Fruit fly (Drosophila melanogaster) whole organism, embryonic: Measurements from ENCODE around the gene NFAT.
A peak's percentile ranks its signal among the peaks of the same experiment; 100 is the strongest.

Source experiments
- CG10274 ChIP-seq: fragments of 200-800 bp; sonication (Bioruptor generic); optimal IDR thresholded peaks from 3 replicates; lab custom pipeline; 2017; ENCODE audit warnings: missing biosample characterization, mild to moderate bottlenecking, missing genetic modification characterization
- CG10366 ChIP-seq: fragments of 200-800 bp; sonication (Bioruptor generic); IDR thresholded peaks from 2 replicates; pipeline ENCODE4 v1.3.6; 2022; ENCODE audit warnings: missing biosample characterization, missing genetic modification characterization
- CG10979 ChIP-seq: fragments of 200-800 bp; sonication (Bioruptor generic); optimal IDR thresholded peaks from 2 replicates; lab custom pipeline; 2018; ENCODE audit warnings: missing biosample characterization, mild to moderate bottlenecking, missing genetic modification characterization, moderate library complexity
- CG11247 ChIP-seq: fragments of 200-800 bp; sonication (Bioruptor generic); IDR thresholded peaks from 2 replicates; pipeline ENCODE4 v1.3.6; 2022; ENCODE audit warnings: missing biosample characterization, missing genetic modification characterization
- CG11504 ChIP-seq: fragments of 200-800 bp; sonication (Bioruptor generic); optimal IDR thresholded peaks from 3 replicates; lab custom pipeline; 2019; ENCODE audit warnings: missing biosample characterization, mild to moderate bottlenecking, missing genetic modification characterization, moderate library complexity
- CG12769 ChIP-seq: fragments of 200-800 bp; sonication (Bioruptor generic); optimal IDR thresholded peaks from 2 replicates; lab custom pipeline; 2019; ENCODE audit warnings: missing biosample characterization, mild to moderate bottlenecking, missing genetic modification characterization, moderate library complexity
- CG14014 ChIP-seq: fragments of 200-800 bp; sonication (Bioruptor generic); IDR thresholded peaks from 2 replicates; pipeline ENCODE4 v1.3.6; 2022; ENCODE audit warnings: missing biosample characterization, missing genetic modification characterization
- CG1603 ChIP-seq: fragments of 200-800 bp; sonication (Bioruptor generic); optimal IDR thresholded peaks from 2 replicates; lab custom pipeline; 2019; ENCODE audit warnings: missing biosample characterization, mild to moderate bottlenecking, missing genetic modification characterization, moderate library complexity
- CG17568 ChIP-seq: fragments of 200-800 bp; sonication (Bioruptor generic); optimal IDR thresholded peaks from 2 replicates; lab custom pipeline; 2018; ENCODE audit warnings: missing biosample characterization, mild to moderate bottlenecking, missing genetic modification characterization, moderate library complexity
- CG1832 ChIP-seq: fragments of 200-800 bp; sonication (Bioruptor generic); optimal IDR thresholded peaks from 2 replicates; lab custom pipeline; 2017; ENCODE audit warnings: missing biosample characterization, mild to moderate bottlenecking, missing genetic modification characterization, inconsistent platforms
- CG2678 ChIP-seq: fragments of 200-800 bp; sonication (Bioruptor generic); optimal IDR thresholded peaks from 3 replicates; lab custom pipeline; 2019; ENCODE audit warnings: missing biosample characterization, mild to moderate bottlenecking, missing genetic modification characterization, moderate library complexity
- CG32767 ChIP-seq: fragments of 200-800 bp; sonication (Bioruptor generic); IDR thresholded peaks from 2 replicates; pipeline ENCODE4 v1.3.6; 2022; ENCODE audit warnings: missing biosample characterization, missing genetic modification characterization
- CG32772 ChIP-seq: fragments of 200-800 bp; sonication (Bioruptor generic); IDR thresholded peaks from 2 replicates; pipeline ENCODE4 v1.3.6; 2022; ENCODE audit warnings: missing biosample characterization, missing genetic modification characterization
- CG33557 ChIP-seq: fragments of 200-800 bp; sonication (Bioruptor generic); optimal IDR thresholded peaks from 2 replicates; lab custom pipeline; 2019; ENCODE audit warnings: missing biosample characterization, mild to moderate bottlenecking, missing genetic modification characterization, moderate library complexity
- CG4360 ChIP-seq: fragments of 200-800 bp; sonication (Bioruptor generic); IDR thresholded peaks from 2 replicates; pipeline ENCODE4 v1.3.6; 2022; ENCODE audit warnings: missing biosample characterization, missing genetic modification characterization
- CG4730 ChIP-seq: fragments of 200-800 bp; sonication (Bioruptor generic); IDR thresholded peaks from 2 replicates; pipeline ENCODE4 v1.3.6; 2022; ENCODE audit warnings: missing biosample characterization, missing genetic modification characterization
- CG7556 ChIP-seq: fragments of 200-800 bp; sonication (Bioruptor generic); optimal IDR thresholded peaks from 2 replicates; lab custom pipeline; 2017; ENCODE audit warnings: missing biosample characterization, mild to moderate bottlenecking, missing genetic modification characterization
- CG8924 ChIP-seq: fragments of 200-800 bp; optimal IDR thresholded peaks from 3 replicates; lab custom pipeline; 2019; ENCODE audit warnings: missing biosample characterization, mild to moderate bottlenecking, missing genetic modification characterization, moderate library complexity
- CkIIα-i1 ChIP-seq: fragments of 200-800 bp; sonication (Bioruptor generic); IDR thresholded peaks from 2 replicates; pipeline ENCODE4 v1.3.6; 2022; ENCODE audit warnings: missing biosample characterization, missing genetic modification characterization
- CrebB ChIP-seq: fragments of 200-800 bp; sonication (Bioruptor generic); optimal IDR thresholded peaks from 3 replicates; lab custom pipeline; 2018; ENCODE audit warnings: missing biosample characterization, mild to moderate bottlenecking, missing genetic modification characterization
- Dll ChIP-seq: fragments of 200-800 bp; sonication (Bioruptor generic); IDR thresholded peaks from 4 replicates; pipeline ENCODE4 v1.3.6; 2022; ENCODE audit warnings: missing biosample characterization, missing genetic modification characterization; ENCODE audit not compliant: partially characterized antibody
- Gsc ChIP-seq: fragments of 200-800 bp; sonication (Bioruptor generic); IDR thresholded peaks from 2 replicates; pipeline ENCODE4 v1.3.6; 2022; ENCODE audit warnings: missing biosample characterization, missing genetic modification characterization
- HLH4C ChIP-seq: fragments of 200-800 bp; sonication (Bioruptor generic); IDR thresholded peaks from 3 replicates; pipeline ENCODE4 v1.3.6; 2022; ENCODE audit warnings: missing biosample characterization, missing genetic modification characterization; ENCODE audit not compliant: partially characterized antibody
- Hr78 ChIP-seq, 2 experiments: fragments of 200-800 bp in 1 of 2; fragments of >200 bp in 1 of 2; sonication (Bioruptor generic) in 1 of 2; optimal IDR thresholded peaks; 2 replicates each; lab custom pipeline; 2017 to 2019; ENCODE audit warnings: missing biosample characterization in 2 of 2, missing genetic modification characterization in 2 of 2, mild to moderate bottlenecking in 1 of 2, moderate library complexity in 1 of 2
- Kr ChIP-seq: fragments of 200-800 bp; sonication (Bioruptor generic); optimal IDR thresholded peaks from 2 replicates; lab custom pipeline; 2017; ENCODE audit warnings: missing biosample characterization, mild to moderate bottlenecking, missing genetic modification characterization
- MESR4 ChIP-seq: fragments of 200-800 bp; sonication (Bioruptor generic); optimal IDR thresholded peaks from 2 replicates; lab custom pipeline; 2018; ENCODE audit warnings: missing biosample characterization, mild to moderate bottlenecking, missing genetic modification characterization, moderate library complexity
- Meics ChIP-seq: fragments of 200-800 bp; sonication (Bioruptor generic); optimal IDR thresholded peaks from 2 replicates; lab custom pipeline; 2017; ENCODE audit warnings: missing biosample characterization, mild to moderate bottlenecking, missing genetic modification characterization
- Optix ChIP-seq: fragments of 200-800 bp; sonication (Bioruptor generic); IDR thresholded peaks from 3 replicates; pipeline ENCODE4 v1.3.6; 2022; ENCODE audit warnings: missing biosample characterization, missing genetic modification characterization
- PHDP ChIP-seq: fragments of 200-800 bp; sonication (Bioruptor generic); optimal IDR thresholded peaks from 3 replicates; lab custom pipeline; 2018; ENCODE audit warnings: missing biosample characterization, mild to moderate bottlenecking, missing genetic modification characterization, moderate library complexity
- Ravus ChIP-seq: fragments of 200-800 bp; sonication (Bioruptor generic); IDR thresholded peaks from 2 replicates; pipeline ENCODE4 v1.3.6; 2022; ENCODE audit warnings: missing biosample characterization, missing genetic modification characterization
- Sry-β ChIP-seq: fragments of 200-800 bp; sonication (Bioruptor generic); optimal IDR thresholded peaks from 2 replicates; lab custom pipeline; 2018; ENCODE audit warnings: missing biosample characterization, mild to moderate bottlenecking, missing genetic modification characterization, moderate library complexity
- ato ChIP-seq: fragments of 200-800 bp; sonication (Bioruptor generic); IDR thresholded peaks from 2 replicates; pipeline ENCODE4 v1.3.6; 2022; ENCODE audit warnings: missing biosample characterization, missing genetic modification characterization; ENCODE audit not compliant: partially characterized antibody
- bigmax ChIP-seq: fragments of 200-800 bp; sonication (Bioruptor generic); optimal IDR thresholded peaks from 2 replicates; lab custom pipeline; 2018; ENCODE audit warnings: missing biosample characterization, mild to moderate bottlenecking, missing genetic modification characterization
- ci ChIP-seq: fragments of 200-800 bp; sonication (Bioruptor generic); IDR thresholded peaks from 3 replicates; pipeline ENCODE4 v1.3.6; 2022; ENCODE audit warnings: missing biosample characterization, missing genetic modification characterization
- dati ChIP-seq: fragments of 200-800 bp; sonication (Bioruptor generic); IDR thresholded peaks from 2 replicates; pipeline ENCODE4 v1.3.6; 2022; ENCODE audit warnings: missing biosample characterization, missing genetic modification characterization
- gce ChIP-seq: fragments of 200-800 bp; sonication (Bioruptor generic); IDR thresholded peaks from 3 replicates; pipeline ENCODE4 v1.3.6; 2022; ENCODE audit warnings: missing biosample characterization, missing genetic modification characterization
- h ChIP-seq: fragments of >200 bp; optimal IDR thresholded peaks from 2 replicates; lab custom pipeline; 2017
- oc ChIP-seq: fragments of 200-800 bp; sonication (Bioruptor generic); optimal IDR thresholded peaks from 2 replicates; lab custom pipeline; 2018; ENCODE audit warnings: missing biosample characterization, mild to moderate bottlenecking, missing genetic modification characterization, moderate library complexity
- pzg ChIP-seq: fragments of 200-800 bp; sonication (Bioruptor generic); optimal IDR thresholded peaks from 3 replicates; lab custom pipeline; 2018; ENCODE audit warnings: missing biosample characterization, mild to moderate bottlenecking, missing genetic modification characterization, moderate library complexity
- sc ChIP-seq, 3 experiments: fragments of >200 bp in 2 of 3; fragments of 200-800 bp in 1 of 3; sonication (Bioruptor generic) in 1 of 3; optimal IDR thresholded peaks; 2 replicates in 2 of 3; 3 replicates in 1 of 3; lab custom pipeline; 2017; ENCODE audit warnings: mild to moderate bottlenecking in 1 of 3, missing biosample characterization in 1 of 3, missing genetic modification characterization in 1 of 3, missing genetic modification reagents in 1 of 3
- sim ChIP-seq: fragments of 200-800 bp; sonication (Bioruptor generic); IDR thresholded peaks from 2 replicates; pipeline ENCODE4 v1.3.6; 2022; ENCODE audit warnings: missing biosample characterization, missing genetic modification characterization
- sisA ChIP-seq: fragments of 200-800 bp; sonication (Bioruptor generic); IDR thresholded peaks from 2 replicates; pipeline ENCODE4 v1.3.6; 2022; ENCODE audit warnings: missing biosample characterization, missing genetic modification characterization
- sug ChIP-seq: fragments of 200-800 bp; optimal IDR thresholded peaks from 2 replicates; lab custom pipeline; 2019; ENCODE audit warnings: missing biosample characterization, mild to moderate bottlenecking, missing genetic modification characterization, moderate library complexity
- tio ChIP-seq: fragments of 200-800 bp; sonication (Bioruptor generic); optimal IDR thresholded peaks from 2 replicates; lab custom pipeline; 2017; ENCODE audit warnings: missing biosample characterization, missing genetic modification characterization, inconsistent platforms
- tll ChIP-seq, 2 experiments: fragments of 200-800 bp in 1 of 2; fragments of >200 bp in 1 of 2; sonication (Bioruptor generic) in 1 of 2; optimal IDR thresholded peaks; 2 replicates each; lab custom pipeline; 2017 to 2019; ENCODE audit warnings: missing biosample characterization in 2 of 2, missing genetic modification characterization in 2 of 2, mild to moderate bottlenecking in 1 of 2, moderate library complexity in 1 of 2
- wor ChIP-seq: fragments of 200-800 bp; sonication (Bioruptor generic); IDR thresholded peaks from 2 replicates; pipeline ENCODE4 v1.3.6; 2022; ENCODE audit warnings: missing biosample characterization, missing genetic modification characterization
- zen ChIP-seq: fragments of 200-800 bp; sonication (Bioruptor generic); optimal IDR thresholded peaks from 3 replicates; lab custom pipeline; 2018; ENCODE audit warnings: missing biosample characterization, mild to moderate bottlenecking, missing genetic modification characterization, moderate library complexity
- zf30C ChIP-seq: fragments of 200-800 bp; sonication (Bioruptor generic); optimal IDR thresholded peaks from 3 replicates; lab custom pipeline; 2018; ENCODE audit warnings: missing biosample characterization, mild to moderate bottlenecking, missing genetic modification characterization

The NFAT gene

dm6 chrX:13633298-13633891, 8.8 kb downstream of the NFAT start (continued):
- TF ChIP-seq ci (GFP tag; lab: Robert Waterston, UW) (peak; percentile 53; the same call in 2 of the 3 replicates), ato (GFP tag; lab: Robert Waterston, UW) (no peak), CG4730 (GFP tag; lab: Robert Waterston, UW) (no peak), Kr (peak; percentile 46), Dll (GFP tag; lab: Robert Waterston, UW) (no peak), sisA (GFP tag; lab: Robert Waterston, UW) (no peak), dati (GFP tag; lab: Robert Waterston, UW) (no peak), sug (tag; lab: Kevin White, UChicago) (peak; percentile 37), CG11247 (no peak), CG10274 (GFP tag; lab: Kevin White, UChicago) (no peak), gce (GFP tag; lab: Robert Waterston, UW) (no peak), tll (GFP tag; optimal IDR thresholded peaks at IDR 0.05; lab: Kevin White, UChicago) (peak in 1 of 2 experiments; percentile 21), CG1603 (tag; lab: Kevin White, UChicago) (peak; percentile 8), CkIIα-i1 (GFP tag; lab: Robert Waterston, UW) (no peak), Meics (peak; percentile 24), HLH4C (no peak), oc (no peak), CG17568 (no peak), zen (no peak), Optix (GFP tag; lab: Robert Waterston, UW) (no peak), CG11504 (tag; lab: Kevin White, UChicago) (no peak), CrebB (no peak), CG7556 (GFP tag; lab: Kevin White, UChicago) (peak; percentile 11)

DNA sequence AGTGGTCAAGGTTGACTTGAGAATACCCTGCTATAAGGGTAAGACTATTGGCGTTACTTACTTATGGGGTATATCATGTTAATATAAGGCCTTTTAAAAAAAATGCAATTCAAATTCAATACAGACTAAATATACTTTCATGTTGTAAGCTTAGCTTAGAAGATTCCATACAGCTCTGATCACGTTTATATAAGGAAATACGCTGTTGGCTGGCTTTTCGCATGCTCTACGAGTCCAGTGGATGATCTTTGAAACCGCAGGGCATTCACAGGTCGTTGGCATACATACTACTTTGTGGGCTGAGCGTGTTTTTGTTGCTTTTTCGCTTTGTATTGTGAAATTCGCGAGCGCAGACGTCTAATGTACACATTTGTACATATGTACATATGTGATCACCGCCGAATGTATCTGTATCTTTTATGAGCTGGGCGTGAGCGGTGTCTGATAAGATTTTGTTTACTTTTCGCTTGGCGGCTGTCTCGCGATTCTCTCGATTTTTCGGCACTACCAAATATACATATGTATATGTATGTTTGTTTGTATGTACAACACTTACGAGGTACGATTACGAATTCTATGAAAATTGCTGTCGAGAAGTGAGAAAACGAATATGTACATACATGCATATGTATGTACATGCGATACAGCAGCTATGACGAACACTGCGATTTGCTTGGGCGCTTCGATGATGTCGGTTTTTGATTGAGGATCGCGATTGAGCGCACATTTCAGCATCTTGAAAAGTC, 9.9 kb downstream of the NFAT start:
- TF ChIP-seq bigmax (GFP tag; lab: Kevin White, UChicago), result no peak
- peak; percentile 3 for TF ChIP-seq CG33557 (GFP tag; lab: Kevin White, UChicago)
- TF ChIP-seq sc (optimal IDR thresholded peaks at IDR 0.05; lab: Kevin White, UChicago), result no peak
- no peak for TF ChIP-seq sc (GFP tag; optimal IDR thresholded peaks at IDR 0.05; lab: Kevin White, UChicago)
- TF ChIP-seq wor, result no peak
- TF ChIP-seq Hr78 (GFP tag; optimal IDR thresholded peaks at IDR 0.05; lab: Kevin White, UChicago), result no peak
- peak in 1 of 2 experiments; percentile 38 for TF ChIP-seq tll (GFP tag; optimal IDR thresholded peaks at IDR 0.05; lab: Kevin White, UChicago)
- no peak for TF ChIP-seq pzg
- TF ChIP-seq CG10366, result no peak
- TF ChIP-seq Ravus (GFP tag; lab: Robert Waterston, UW), result no peak
- no peak for TF ChIP-seq Gsc (GFP tag; lab: Robert Waterston, UW)
- no peak for TF ChIP-seq sim (GFP tag; lab: Robert Waterston, UW)
- TF ChIP-seq CG8924, result peak; percentile 6
- no peak for TF ChIP-seq MESR4
- TF ChIP-seq Sry-β (GFP tag; lab: Kevin White, UChicago), result no peak
- peak; percentile 58 for TF ChIP-seq CG14014 (GFP tag; lab: Robert Waterston, UW)
- no peak for TF ChIP-seq CG4360
- peak; percentile 46 for TF ChIP-seq PHDP
- no peak for TF ChIP-seq CG1832 (GFP tag; lab: Kevin White, UChicago)
- TF ChIP-seq zf30C, result no peak
- no peak for TF ChIP-seq CG10979
- TF ChIP-seq tio (GFP tag; lab: Kevin White, UChicago), result no peak
- TF ChIP-seq CG12769 (tag; lab: Kevin White, UChicago), result peak; percentile 50
- TF ChIP-seq CG32772 (GFP tag; lab: Robert Waterston, UW), result no peak
- TF ChIP-seq CG32767 (GFP tag; lab: Robert Waterston, UW), result no peak
- TF ChIP-seq h (lab: Kevin White, UChicago), result no peak
- peak; percentile 68 for TF ChIP-seq CG2678 (tag; lab: Kevin White, UChicago)
